Fruit fly (Drosophila melanogaster): ENCODE results near the gene CG11586.

DNA sequence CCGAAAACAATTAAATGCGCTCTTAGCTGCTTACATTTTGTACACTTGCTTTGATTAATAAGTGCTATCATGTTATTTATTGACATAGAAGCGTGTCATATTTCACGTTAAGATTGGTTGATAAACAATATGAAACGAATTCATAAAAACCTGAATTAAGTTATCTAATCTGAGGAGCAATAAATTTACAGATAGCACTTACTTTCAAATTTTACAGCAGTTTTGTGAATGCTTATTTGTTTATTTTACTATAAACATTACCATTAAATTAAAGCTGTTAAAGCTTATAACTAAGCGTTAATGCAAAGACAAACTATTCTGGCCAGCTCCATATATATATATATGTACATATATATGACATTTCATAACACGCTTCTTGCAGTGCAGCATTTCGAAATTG, 39.8 kb upstream of the CG11586 start:
- TF ChIP-seq CG8478 (optimal IDR thresholded peaks at IDR 0.05) (no peak), CTCF (optimal IDR thresholded peaks at IDR 0.05) (no peak)
